Worm (Caenorhabditis elegans) whole organism, mixed stage, embryonic: ENCODE data around the gene lips-9.

Experiments used
- bed-3 ChIP-seq: fragments of 200-800 bp; sonication (Bioruptor generic); optimal IDR thresholded peaks from 3 replicates; lab custom pipeline; 2018; ENCODE audit warnings: mild to moderate bottlenecking, missing genetic modification characterization, moderate library complexity, missing compliant biosample characterization
- blmp-1 ChIP-seq: fragments of 150-350 bp; optimal IDR thresholded peaks from 2 replicates; lab custom pipeline; 2014; ENCODE audit warnings: missing biosample characterization, missing genetic modification characterization
- ceh-39 ChIP-seq: fragments of 150-350 bp; optimal IDR thresholded peaks from 2 replicates; lab custom pipeline; 2014; ENCODE audit warnings: missing biosample characterization, missing genetic modification characterization
- ceh-43 ChIP-seq: fragments of 200-800 bp; sonication (Bioruptor generic); optimal IDR thresholded peaks from 2 replicates; lab custom pipeline; 2018; ENCODE audit warnings: mild to moderate bottlenecking, missing genetic modification characterization, moderate library complexity, missing compliant biosample characterization
- ceh-83 ChIP-seq: fragments of 200-800 bp; sonication (Bioruptor generic); optimal IDR thresholded peaks from 2 replicates; lab custom pipeline; 2018; ENCODE audit warnings: mild to moderate bottlenecking, missing genetic modification characterization, missing compliant biosample characterization
- ces-1 ChIP-seq: fragments of 150-350 bp; optimal IDR thresholded peaks from 2 replicates; lab custom pipeline; 2014; ENCODE audit warnings: missing biosample characterization, missing genetic modification reagents, missing genetic modification characterization
- cnd-1 ChIP-seq: fragments of 200-800 bp; sonication (Bioruptor generic); optimal IDR thresholded peaks from 2 replicates; lab custom pipeline; 2018; ENCODE audit warnings: mild to moderate bottlenecking, missing genetic modification characterization, missing compliant biosample characterization
- drap-1 ChIP-seq: fragments of 200-800 bp; sonication (Bioruptor generic); optimal IDR thresholded peaks from 3 replicates; lab custom pipeline; 2018; ENCODE audit warnings: mild to moderate bottlenecking, missing genetic modification characterization, missing compliant biosample characterization
- elt-1 ChIP-seq: sonication (generic microtip); optimal IDR thresholded peaks from 2 replicates; lab custom pipeline; 2017; ENCODE audit warnings: missing genetic modification characterization, mild to moderate bottlenecking, missing compliant biosample characterization, antibody characterized with exemption, moderate library complexity, borderline replicate concordance; ENCODE audit not compliant: insufficient read depth
- elt-3 ChIP-seq: fragments of 150-350 bp; optimal IDR thresholded peaks from 2 replicates; lab custom pipeline; 2014; ENCODE audit warnings: missing biosample characterization, missing genetic modification characterization
- flh-1 ChIP-seq: fragments of 200-800 bp; sonication (Bioruptor generic); optimal IDR thresholded peaks from 2 replicates; lab custom pipeline; 2018; ENCODE audit warnings: mild to moderate bottlenecking, missing genetic modification characterization, moderate library complexity, missing compliant biosample characterization
- ham-2 ChIP-seq: fragments of 200-800 bp; sonication (Bioruptor generic); optimal IDR thresholded peaks from 2 replicates; lab custom pipeline; 2018; ENCODE audit warnings: mild to moderate bottlenecking, missing genetic modification characterization, missing compliant biosample characterization
- hlh-1 ChIP-seq: fragments of 150-350 bp; optimal IDR thresholded peaks from 2 replicates; lab custom pipeline; 2014; ENCODE audit warnings: missing biosample characterization, missing genetic modification reagents, missing genetic modification characterization
- lin-13 ChIP-seq: fragments of 150-350 bp; optimal IDR thresholded peaks from 2 replicates; lab custom pipeline; 2014; ENCODE audit warnings: missing biosample characterization, missing genetic modification characterization
- lin-32 ChIP-seq: fragments of 200-800 bp; sonication (Bioruptor generic); optimal IDR thresholded peaks from 2 replicates; lab custom pipeline; 2018; ENCODE audit warnings: mild to moderate bottlenecking, missing genetic modification characterization, missing compliant biosample characterization
- lsy-2 ChIP-seq: fragments of 150-350 bp; optimal IDR thresholded peaks from 2 replicates; lab custom pipeline; 2014; ENCODE audit warnings: missing biosample characterization, missing genetic modification characterization
- mab-5 ChIP-seq: fragments of 150-350 bp; optimal IDR thresholded peaks from 2 replicates; lab custom pipeline; 2014; ENCODE audit warnings: missing biosample characterization, missing genetic modification characterization
- mep-1 ChIP-seq: fragments of 150-350 bp; optimal IDR thresholded peaks from 2 replicates; lab custom pipeline; 2017; ENCODE audit warnings: missing biosample characterization, missing genetic modification reagents, missing genetic modification characterization, inconsistent platforms
- mls-2 ChIP-seq: sonication (generic microtip); optimal IDR thresholded peaks from 2 replicates; lab custom pipeline; 2016; ENCODE audit warnings: mild to moderate bottlenecking, missing genetic modification characterization, moderate library complexity, missing compliant biosample characterization
- nhr-12 ChIP-seq: fragments of 150-350 bp; optimal IDR thresholded peaks from 2 replicates; lab custom pipeline; 2014; ENCODE audit warnings: missing biosample characterization, missing genetic modification characterization
- nhr-2 ChIP-seq: fragments of 150-350 bp; optimal IDR thresholded peaks from 2 replicates; lab custom pipeline; 2014; ENCODE audit warnings: missing biosample characterization, missing genetic modification characterization
- nhr-237 ChIP-seq: fragments of 150-350 bp; optimal IDR thresholded peaks from 2 replicates; lab custom pipeline; 2014; ENCODE audit warnings: missing biosample characterization, missing genetic modification characterization
- nhr-28 ChIP-seq: fragments of 150-350 bp; optimal IDR thresholded peaks from 2 replicates; lab custom pipeline; 2014; ENCODE audit warnings: missing biosample characterization, missing genetic modification characterization
- nhr-76 ChIP-seq: sonication (generic microtip); optimal IDR thresholded peaks from 2 replicates; lab custom pipeline; 2017; ENCODE audit warnings: missing biosample characterization, missing genetic modification characterization
- pha-4 ChIP-seq: fragments of 150-350 bp; optimal IDR thresholded peaks from 2 replicates; lab custom pipeline; 2018; ENCODE audit warnings: missing biosample characterization, missing genetic modification reagents, missing genetic modification characterization
- sem-2 ChIP-seq: fragments of 200-800 bp; sonication (Bioruptor generic); optimal IDR thresholded peaks from 2 replicates; lab custom pipeline; 2018; ENCODE audit warnings: mild to moderate bottlenecking, missing genetic modification characterization, missing compliant biosample characterization
- snpc-4 ChIP-seq: fragments of 150-350 bp; optimal IDR thresholded peaks from 2 replicates; lab custom pipeline; 2014; ENCODE audit warnings: missing biosample characterization, missing genetic modification characterization
- sptf-1 ChIP-seq: sonication (generic microtip); optimal IDR thresholded peaks from 2 replicates; lab custom pipeline; 2017; ENCODE audit warnings: mild to moderate bottlenecking, missing genetic modification characterization, moderate library complexity, missing compliant biosample characterization
- tbx-8 ChIP-seq: fragments of 200-800 bp; sonication (Bioruptor generic); optimal IDR thresholded peaks from 2 replicates; lab custom pipeline; 2018; ENCODE audit warnings: mild to moderate bottlenecking, missing genetic modification characterization, moderate library complexity, missing compliant biosample characterization
- unc-62 ChIP-seq: fragments of 150-350 bp; optimal IDR thresholded peaks from 2 replicates; lab custom pipeline; 2014; ENCODE audit warnings: missing biosample characterization, missing genetic modification reagents, missing genetic modification characterization
- zip-8 ChIP-seq: fragments of 150-350 bp; optimal IDR thresholded peaks from 2 replicates; lab custom pipeline; 2014; ENCODE audit warnings: missing biosample characterization, missing genetic modification characterization
- ztf-11 ChIP-seq: fragments of 150-350 bp; optimal IDR thresholded peaks from 2 replicates; lab custom pipeline; 2014; ENCODE audit warnings: missing biosample characterization, missing genetic modification characterization

The lips-9 gene

ce11 chrII:12908779-12909178 lies 26.4 kb downstream of the lips-9 start, which contains the start of gene ddn-2:
Gene ddn-2 (plus strand): TSS chrII:12909079.
- no peak for TF ChIP-seq unc-62
- TF ChIP-seq lin-13 (tag; lab: Kevin White, UChicago): no peak
- TF ChIP-seq cnd-1 (tag; lab: Kevin White, UChicago): no peak
- TF ChIP-seq elt-3 (tag; lab: Kevin White, UChicago): no peak
- no peak for TF ChIP-seq nhr-76
- TF ChIP-seq elt-1 (tag; lab: Kevin White, UChicago): no peak
- no peak for TF ChIP-seq lsy-2
- TF ChIP-seq mep-1: no peak
- TF ChIP-seq sptf-1: no peak
- TF ChIP-seq ztf-11 (tag; lab: Kevin White, UChicago): no peak
- no peak for TF ChIP-seq mab-5 (tag; lab: Kevin White, UChicago)
- no peak for TF ChIP-seq ham-2 (GFP tag; lab: Kevin White, UChicago)
- TF ChIP-seq mls-2: no peak
- no peak for TF ChIP-seq ces-1 (GFP tag; lab: Kevin White, UChicago)
- no peak for TF ChIP-seq nhr-28 (tag; lab: Kevin White, UChicago)
- TF ChIP-seq hlh-1: no peak
- TF ChIP-seq drap-1 (GFP tag; lab: Kevin White, UChicago): no peak
- TF ChIP-seq nhr-2 (tag; lab: Kevin White, UChicago): no peak

- no peak for TF ChIP-seq cnd-1 (tag; lab: Kevin White, UChicago)
- TF ChIP-seq nhr-12 (tag; lab: Kevin White, UChicago): no peak
- TF ChIP-seq nhr-76: no peak
- no peak for TF ChIP-seq ceh-43 (GFP tag; lab: Kevin White, UChicago)
- no peak for TF ChIP-seq unc-62
- TF ChIP-seq lin-13 (tag; lab: Kevin White, UChicago): no peak
- TF ChIP-seq ceh-83 (GFP tag; lab: Kevin White, UChicago): no peak
- no peak for TF ChIP-seq tbx-8
- TF ChIP-seq, all 35 proteins: peak for 0
These were observed 28.1 kb downstream of the lips-9 start, which contains the start of gene nspb-11 for ce11 chrII:12907070-12907469. Gene nspb-11 (plus strand): TSS chrII:12907370.

- TF ChIP-seq unc-62 (no peak), blmp-1 (tag; lab: Kevin White, UChicago) (no peak), ham-2 (GFP tag; lab: Kevin White, UChicago) (no peak), lsy-2 (no peak), nhr-237 (tag; lab: Kevin White, UChicago) (no peak), pha-4 (tag; lab: Kevin White, UChicago) (no peak), sptf-1 (no peak), flh-1 (GFP tag; lab: Kevin White, UChicago) (no peak), zip-8 (tag; lab: Kevin White, UChicago) (no peak), lin-32 (GFP tag; lab: Kevin White, UChicago) (no peak), nhr-12 (tag; lab: Kevin White, UChicago) (no peak), drap-1 (GFP tag; lab: Kevin White, UChicago) (no peak), mab-5 (tag; lab: Kevin White, UChicago) (no peak), sem-2 (GFP tag; lab: Kevin White, UChicago) (no peak), ceh-43 (GFP tag; lab: Kevin White, UChicago) (no peak), bed-3 (GFP tag; lab: Kevin White, UChicago) (no peak)
These were observed 31.0 kb downstream of the lips-9 start, which contains the start of gene clec-66 for ce11 chrII:12904174-12904573. Gene clec-66 (plus strand): TSS chrII:12904398.

- no peak for TF ChIP-seq elt-3 (tag; lab: Kevin White, UChicago)
- TF ChIP-seq unc-62: no peak
- TF ChIP-seq ceh-43 (GFP tag; lab: Kevin White, UChicago): no peak
- no peak for TF ChIP-seq snpc-4 (tag; lab: Kevin White, UChicago)
- TF ChIP-seq zip-8 (tag; lab: Kevin White, UChicago): no peak
- no peak for TF ChIP-seq ceh-83 (GFP tag; lab: Kevin White, UChicago)
- TF ChIP-seq nhr-76: no peak
- TF ChIP-seq nhr-28 (tag; lab: Kevin White, UChicago): no peak
- no peak for TF ChIP-seq cnd-1 (tag; lab: Kevin White, UChicago)
- no peak for TF ChIP-seq bed-3 (GFP tag; lab: Kevin White, UChicago)
- TF ChIP-seq, all 35 proteins: peak for 0
These were observed 34.1 kb downstream of the lips-9 start, which contains the start of gene clec-65 for ce11 chrII:12901025-12901424. Gene clec-65 (plus strand): TSS chrII:12901325.

- TF ChIP-seq ztf-11 (tag; lab: Kevin White, UChicago): no peak
- TF ChIP-seq ceh-83 (GFP tag; lab: Kevin White, UChicago): no peak
- TF ChIP-seq ceh-39 (tag; lab: Kevin White, UChicago): no peak
These were observed 37.2 kb downstream of the lips-9 start, which contains the start of gene clec-64 for ce11 chrII:12897942-12898341. Gene clec-64 (plus strand): TSS chrII:12898242.
